Worm (Caenorhabditis elegans): Measurements from ENCODE around the gene M163.21.

M163.21 gene

DNA sequence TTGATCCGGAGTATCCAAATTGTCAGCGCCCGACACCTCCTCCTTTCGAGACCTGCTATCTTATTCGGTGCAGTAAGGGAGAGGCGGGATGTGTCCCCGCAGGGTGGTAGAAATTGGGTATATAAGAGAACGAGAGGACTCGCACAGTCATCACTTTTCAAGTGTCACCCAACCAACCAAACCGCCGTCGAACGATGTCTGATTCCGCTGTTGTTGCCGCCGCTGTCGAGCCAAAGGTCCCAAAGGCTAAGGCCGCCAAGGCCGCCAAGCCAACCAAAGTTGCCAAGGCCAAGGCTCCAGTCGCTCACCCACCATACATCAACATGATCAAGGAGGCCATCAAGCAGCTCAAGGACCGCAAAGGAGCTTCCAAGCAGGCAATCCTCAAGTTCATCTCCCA lies 23.3 kb downstream of the M163.21 start, which contains the start of gene his-24:
TSS of gene his-24 (plus strand) at position 150 of the 400 bp plus-strand sequence.
- no peak for TF ChIP-seq F44E2.7 (GFP tag; IDR thresholded peaks at IDR 0.05)
- no peak for TF ChIP-seq lin-39 (tag; optimal IDR thresholded peaks at IDR 0.05)
- peak; percentile 81 for TF ChIP-seq dve-1 (tag; optimal IDR thresholded peaks at IDR 0.05; ENCODE audit: insufficient read depth)
- TF ChIP-seq lin-29 (GFP tag; IDR thresholded peaks at IDR 0.05), result no peak
- peak; percentile 54 for TF ChIP-seq T26A8.4 (GFP tag; IDR thresholded peaks at IDR 0.05)
- TF ChIP-seq nhr-28 (tag; optimal IDR thresholded peaks at IDR 0.05), result peak; percentile 56
- peak; percentile 39 for TF ChIP-seq spr-1 (tag; optimal IDR thresholded peaks at IDR 0.05)
- TF ChIP-seq lim-7 (GFP tag; IDR thresholded peaks at IDR 0.05), result no peak
- TF ChIP-seq nhr-11 (tag; optimal IDR thresholded peaks at IDR 0.05), result peak; percentile 48
- no peak for TF ChIP-seq madf-5 (GFP tag; IDR thresholded peaks at IDR 0.05)
- peak; percentile 70 for TF ChIP-seq hlh-11 (tag; optimal IDR thresholded peaks at IDR 0.05)
- TF ChIP-seq daf-8 (GFP tag; IDR thresholded peaks at IDR 0.05), result no peak
- peak; percentile 20 for TF ChIP-seq ztf-7 (tag; optimal IDR thresholded peaks at IDR 0.05)
- TF ChIP-seq saeg-2 (GFP tag; IDR thresholded peaks at IDR 0.05), result no peak
- TF ChIP-seq lin-13 (GFP tag; optimal IDR thresholded peaks at IDR 0.05), result peak; percentile 25
- TF ChIP-seq daf-16 (GFP tag; optimal IDR thresholded peaks at IDR 0.05), result no peak
- peak; percentile 29 for TF ChIP-seq daf-16 (tag; optimal IDR thresholded peaks at IDR 0.05)
- TF ChIP-seq F37D6.2 (tag; optimal IDR thresholded peaks at IDR 0.05), result peak; percentile 19
- no peak for TF ChIP-seq aly-2 (tag; optimal IDR thresholded peaks at IDR 0.05)
- no peak for TF ChIP-seq F26F4.8 (GFP tag; conservative IDR thresholded peaks at IDR 0.05)
- TF ChIP-seq dmd-8 (GFP tag; IDR thresholded peaks at IDR 0.05), result no peak
- TF ChIP-seq lin-38 (GFP tag; IDR thresholded peaks at IDR 0.05), result no peak
- TF ChIP-seq tra-1 (GFP tag; IDR thresholded peaks at IDR 0.05), result peak; percentile 73
- peak; percentile 33 for TF ChIP-seq duxl-1 (tag; optimal IDR thresholded peaks at IDR 0.05; ENCODE audit: poor library complexity)
- no peak for TF ChIP-seq Y75B8A.6 (GFP tag; IDR thresholded peaks at IDR 0.05)
- TF ChIP-seq ceh-82 (tag; optimal IDR thresholded peaks at IDR 0.05), result no peak
- TF ChIP-seq mep-1 (tag; optimal IDR thresholded peaks at IDR 0.05), result peak; percentile 83
- no peak for TF ChIP-seq unc-62 (GFP tag; optimal IDR thresholded peaks at IDR 0.05 in 1 of 2)
- no peak for TF ChIP-seq unc-62 (tag; optimal IDR thresholded peaks at IDR 0.05)
- no peak for TF ChIP-seq ceh-44 (GFP tag; IDR thresholded peaks at IDR 0.05)
- no peak for TF ChIP-seq snpc-4 (tag; optimal IDR thresholded peaks at IDR 0.05)
- TF ChIP-seq ceh-28 (tag; optimal IDR thresholded peaks at IDR 0.05), result no peak
- peak; percentile 8 for TF ChIP-seq nhr-48 (tag; optimal IDR thresholded peaks at IDR 0.05)
- TF ChIP-seq zip-2 (tag; optimal IDR thresholded peaks at IDR 0.05), result no peak
- TF ChIP-seq Y5F2A.4 (GFP tag; optimal IDR thresholded peaks at IDR 0.05), result no peak
- TF ChIP-seq mdl-1 (tag; optimal IDR thresholded peaks at IDR 0.05), result peak in 1 of 2 experiments; percentile 32
- peak; percentile 83 for TF ChIP-seq ama-1 (optimal IDR thresholded peaks at IDR 0.05)
- peak; percentile 40 for TF ChIP-seq pqm-1 (tag; optimal IDR thresholded peaks at IDR 0.05)
- peak; percentile 79 for TF ChIP-seq hmg-1.1 (GFP tag; IDR thresholded peaks at IDR 0.05)
- no peak for TF ChIP-seq jun-1 (tag; optimal IDR thresholded peaks at IDR 0.05)
- no peak for TF ChIP-seq arid-1 (GFP tag; conservative IDR thresholded peaks at IDR 0.05)
- TF ChIP-seq D1046.2 (GFP tag; IDR thresholded peaks at IDR 0.05), result 0 out of 2 replicates have a peak, but pooled peaks have one; percentile 53
- TF ChIP-seq nhr-111 (GFP tag; optimal IDR thresholded peaks at IDR 0.05), result no peak
- TF ChIP-seq nhr-76 (tag; optimal IDR thresholded peaks at IDR 0.05), result no peak
- TF ChIP-seq attf-4 (tag; optimal IDR thresholded peaks at IDR 0.05), result no peak
- TF ChIP-seq dmd-6 (GFP tag; IDR thresholded peaks at IDR 0.05), result peak; percentile 61
- TF ChIP-seq ceh-20 (GFP tag; IDR thresholded peaks at IDR 0.05), result no peak; the same call in none of the 2 replicates
- TF ChIP-seq lin-15B (tag; optimal IDR thresholded peaks at IDR 0.05), result no peak
- TF ChIP-seq mes-2 (tag; optimal IDR thresholded peaks at IDR 0.05; ENCODE audit: poor library complexity, severe bottlenecking), result peak; percentile 81
- TF ChIP-seq nhr-102 (tag; optimal IDR thresholded peaks at IDR 0.05), result peak; percentile 45
- TF ChIP-seq nhr-6 (tag; optimal IDR thresholded peaks at IDR 0.05), result peak; percentile 85
- peak; percentile 45 for TF ChIP-seq dpl-1 (GFP tag; optimal IDR thresholded peaks at IDR 0.05)
- TF ChIP-seq mxl-3 (GFP tag; optimal IDR thresholded peaks at IDR 0.05), result peak; percentile 56
